Worm (Caenorhabditis elegans) whole organism, late embryonic: ENCODE data around the gene Y1B5A.1.

Experiments used
- nhr-232 ChIP-seq: sonication (generic microtip); optimal IDR thresholded peaks from 2 replicates; lab custom pipeline; 2016; ENCODE audit warnings: missing genetic modification characterization, missing compliant biosample characterization
- tbx-2 ChIP-seq: sonication (generic microtip); optimal IDR thresholded peaks from 2 replicates; lab custom pipeline; 2016; ENCODE audit warnings: missing genetic modification characterization, missing compliant biosample characterization

ce11 chrX:7085912-7086311, 745 bp downstream of the Y1B5A.1 start, which contains the start of gene C36B7.4:
- TF ChIP-seq tbx-2 (tag; lab: Kevin White, UChicago) (no peak), nhr-232 (tag; lab: Kevin White, UChicago) (no peak)
